Fruit fly (Drosophila melanogaster) whole organism, embryonic: Measurements from ENCODE around the gene CG9518.

ENCODE experiments used
- Abd-B ChIP-seq: fragments of 200-800 bp; sonication (Bioruptor generic); optimal IDR thresholded peaks from 2 replicates; lab custom pipeline; 2018; ENCODE audit warnings: missing biosample characterization, mild to moderate bottlenecking, missing genetic modification characterization, moderate library complexity
- Awh ChIP-seq: fragments of 200-800 bp; sonication (Bioruptor generic); IDR thresholded peaks from 2 replicates; pipeline ENCODE4, ENCODE4 v1.3.6; 2022; ENCODE audit warnings: missing biosample characterization, missing genetic modification characterization
- B-H2 ChIP-seq: fragments of 200-800 bp; sonication (Bioruptor generic); optimal IDR thresholded peaks from 2 replicates; lab custom pipeline; 2018; ENCODE audit warnings: missing biosample characterization, mild to moderate bottlenecking, missing genetic modification characterization
- CG10366 ChIP-seq: fragments of 200-800 bp; sonication (Bioruptor generic); IDR thresholded peaks from 2 replicates; pipeline ENCODE4 v1.3.6; 2022; ENCODE audit warnings: missing biosample characterization, missing genetic modification characterization
- CG10565 ChIP-seq: fragments of 200-800 bp; sonication (Bioruptor generic); optimal IDR thresholded peaks from 3 replicates; lab custom pipeline; 2016; ENCODE audit warnings: missing biosample characterization, mild to moderate bottlenecking, missing genetic modification characterization
- CG11504 ChIP-seq: fragments of 200-800 bp; sonication (Bioruptor generic); optimal IDR thresholded peaks from 3 replicates; lab custom pipeline; 2019; ENCODE audit warnings: missing biosample characterization, mild to moderate bottlenecking, missing genetic modification characterization, moderate library complexity
- CG12391 ChIP-seq: fragments of 200-800 bp; sonication (Bioruptor generic); optimal IDR thresholded peaks from 3 replicates; lab custom pipeline; 2018; ENCODE audit warnings: missing biosample characterization, mild to moderate bottlenecking, missing genetic modification characterization, moderate library complexity
- CG12744 ChIP-seq: fragments of 200-800 bp; sonication (Bioruptor generic); optimal IDR thresholded peaks from 2 replicates; lab custom pipeline; 2016; ENCODE audit warnings: missing biosample characterization, missing genetic modification characterization
- CG13287 ChIP-seq: fragments of 200-800 bp; sonication (Bioruptor generic); IDR thresholded peaks from 2 replicates; pipeline ENCODE4 v1.3.6; 2022; ENCODE audit warnings: missing biosample characterization, missing genetic modification characterization; ENCODE audit not compliant: partially characterized antibody
- CG13296 ChIP-seq: fragments of 200-800 bp; sonication (Bioruptor generic); optimal IDR thresholded peaks from 3 replicates; lab custom pipeline; 2018; ENCODE audit warnings: missing biosample characterization, mild to moderate bottlenecking, missing genetic modification characterization
- CG13894 ChIP-seq: fragments of 200-800 bp; sonication (Bioruptor generic); optimal IDR thresholded peaks from 3 replicates; lab custom pipeline; 2018; ENCODE audit warnings: missing biosample characterization, mild to moderate bottlenecking, missing genetic modification characterization, moderate library complexity
- CG15514 ChIP-seq: fragments of 200-800 bp; sonication (Bioruptor generic); optimal IDR thresholded peaks from 3 replicates; lab custom pipeline; 2017; ENCODE audit warnings: missing biosample characterization, missing genetic modification characterization, mild to moderate bottlenecking, moderate library complexity, missing genetic modification reagents
- CG15601 ChIP-seq: fragments of 200-800 bp; sonication (Bioruptor generic); optimal IDR thresholded peaks from 3 replicates; lab custom pipeline; 2019; ENCODE audit warnings: missing biosample characterization, mild to moderate bottlenecking, missing genetic modification characterization, moderate library complexity
- CG3281 ChIP-seq: fragments of 200-800 bp; sonication (Bioruptor generic); optimal IDR thresholded peaks from 3 replicates; lab custom pipeline; 2017; ENCODE audit warnings: missing biosample characterization, mild to moderate bottlenecking, missing genetic modification characterization
- CG34376 ChIP-seq: fragments of 200-800 bp; sonication (Bioruptor generic); optimal IDR thresholded peaks from 2 replicates; lab custom pipeline; 2018; ENCODE audit warnings: missing biosample characterization, mild to moderate bottlenecking, missing genetic modification characterization
- CG3726 ChIP-seq: fragments of 200-800 bp; sonication (Bioruptor generic); IDR thresholded peaks from 3 replicates; pipeline ENCODE4, ENCODE4 v1.3.6; 2022; ENCODE audit warnings: missing biosample characterization, missing genetic modification characterization
- CG4730 ChIP-seq: fragments of 200-800 bp; sonication (Bioruptor generic); IDR thresholded peaks from 2 replicates; pipeline ENCODE4 v1.3.6; 2022; ENCODE audit warnings: missing biosample characterization, missing genetic modification characterization
- CG6175 ChIP-seq: fragments of 200-800 bp; sonication (Bioruptor generic); IDR thresholded peaks from 3 replicates; pipeline ENCODE4 v1.3.6; 2022; ENCODE audit warnings: missing biosample characterization, missing genetic modification characterization
- CG6254 ChIP-seq: fragments of 200-800 bp; sonication (Bioruptor generic); optimal IDR thresholded peaks from 3 replicates; lab custom pipeline; 2017; ENCODE audit warnings: mild to moderate bottlenecking, missing biosample characterization, missing genetic modification reagents, missing genetic modification characterization
- CG6854 ChIP-seq: fragments of 200-800 bp; sonication (Bioruptor generic); optimal IDR thresholded peaks from 3 replicates; lab custom pipeline; 2017; ENCODE audit warnings: missing biosample characterization, mild to moderate bottlenecking, missing genetic modification characterization
- CG7556 ChIP-seq: fragments of 200-800 bp; sonication (Bioruptor generic); optimal IDR thresholded peaks from 2 replicates; lab custom pipeline; 2017; ENCODE audit warnings: missing biosample characterization, mild to moderate bottlenecking, missing genetic modification characterization
- CG8290 ChIP-seq, 3 experiments: fragments of 200-800 bp; sonication (Bioruptor generic); optimal IDR thresholded peaks; 2 replicates each; lab custom pipeline; 2016 to 2019; ENCODE audit warnings: missing biosample characterization in 3 of 3, missing genetic modification characterization in 3 of 3, mild to moderate bottlenecking in 2 of 3, moderate library complexity in 1 of 3
- CHES-1-like ChIP-seq: fragments of 200-800 bp; sonication (Bioruptor generic); optimal IDR thresholded peaks from 2 replicates; lab custom pipeline; 2016; ENCODE audit warnings: missing biosample characterization, missing genetic modification characterization
- Dek ChIP-seq: fragments of 200-800 bp; sonication (Bioruptor generic); optimal IDR thresholded peaks from 3 replicates; lab custom pipeline; 2019; ENCODE audit warnings: missing biosample characterization, mild to moderate bottlenecking, missing genetic modification characterization, moderate library complexity
- Gug ChIP-seq: fragments of 200-800 bp; sonication (Bioruptor generic); IDR thresholded peaks from 4 replicates; pipeline ENCODE4 v1.3.6; 2022; ENCODE audit warnings: missing biosample characterization, missing genetic modification characterization
- HLH3B ChIP-seq: fragments of 200-800 bp; sonication (Bioruptor generic); IDR thresholded peaks from 2 replicates; pipeline ENCODE4 v1.3.6; 2022; ENCODE audit warnings: missing biosample characterization, missing genetic modification characterization
- Hr39 ChIP-seq: fragments of >200 bp; optimal IDR thresholded peaks from 2 replicates; lab custom pipeline; 2017
- Hr51 ChIP-seq, 2 experiments: fragments of 200-800 bp; sonication (Bioruptor generic); optimal IDR thresholded peaks; 2 replicates in 1 of 2; 3 replicates in 1 of 2; lab custom pipeline; 2016 to 2018; ENCODE audit warnings: missing biosample characterization in 2 of 2, missing genetic modification characterization in 2 of 2, mild to moderate bottlenecking in 1 of 2, moderate library complexity in 1 of 2
- Jarid2 ChIP-seq: fragments of 200-800 bp; sonication (Bioruptor generic); optimal IDR thresholded peaks from 3 replicates; lab custom pipeline; 2017; ENCODE audit warnings: mild to moderate bottlenecking, missing biosample characterization, missing genetic modification reagents, missing genetic modification characterization
- MESR4 ChIP-seq: fragments of 200-800 bp; sonication (Bioruptor generic); optimal IDR thresholded peaks from 2 replicates; lab custom pipeline; 2018; ENCODE audit warnings: missing biosample characterization, mild to moderate bottlenecking, missing genetic modification characterization, moderate library complexity
- Pdp1 ChIP-seq, 2 experiments: fragments of 200-800 bp; sonication (Bioruptor generic); optimal IDR thresholded peaks; 3 replicates each; lab custom pipeline; 2016; ENCODE audit warnings: missing biosample characterization in 2 of 2, missing genetic modification characterization in 2 of 2, mild to moderate bottlenecking in 1 of 2, moderate library complexity in 1 of 2
- Sox100B ChIP-seq: fragments of 200-800 bp; sonication (Bioruptor generic); optimal IDR thresholded peaks from 3 replicates; lab custom pipeline; 2018; ENCODE audit warnings: missing biosample characterization, mild to moderate bottlenecking, missing genetic modification characterization
- ase ChIP-seq: fragments of 200-800 bp; sonication (Bioruptor generic); IDR thresholded peaks from 3 replicates; pipeline ENCODE4 v1.3.6; 2022; ENCODE audit warnings: missing biosample characterization, missing genetic modification characterization
- cad ChIP-seq: fragments of >200 bp; optimal IDR thresholded peaks from 2 replicates; lab custom pipeline; 2017; ENCODE audit warnings: missing biosample characterization, missing genetic modification characterization
- croc ChIP-seq: fragments of 200-800 bp; sonication (Bioruptor generic); conservative IDR thresholded peaks from 3 replicates; pipeline ENCODE4 v1.3.6; 2022; ENCODE audit warnings: missing biosample characterization, missing genetic modification characterization
- cwo ChIP-seq: fragments of 200-800 bp; sonication (Bioruptor generic); optimal IDR thresholded peaks from 3 replicates; lab custom pipeline; 2017; ENCODE audit warnings: missing biosample characterization, missing genetic modification characterization, mild to moderate bottlenecking, moderate library complexity, missing genetic modification reagents
- dati ChIP-seq: fragments of 200-800 bp; sonication (Bioruptor generic); IDR thresholded peaks from 2 replicates; pipeline ENCODE4 v1.3.6; 2022; ENCODE audit warnings: missing biosample characterization, missing genetic modification characterization
- exex ChIP-seq: fragments of 200-800 bp; sonication (Bioruptor generic); optimal IDR thresholded peaks from 4 replicates; lab custom pipeline; 2018; ENCODE audit warnings: missing biosample characterization, mild to moderate bottlenecking, missing genetic modification characterization, moderate library complexity
- eyg ChIP-seq: fragments of 200-800 bp; sonication (Bioruptor generic); optimal IDR thresholded peaks from 3 replicates; lab custom pipeline; 2016; ENCODE audit warnings: missing biosample characterization, missing genetic modification characterization
- gcm ChIP-seq: fragments of 200-800 bp; sonication (Bioruptor generic); optimal IDR thresholded peaks from 2 replicates; lab custom pipeline; 2019; ENCODE audit warnings: missing biosample characterization, mild to moderate bottlenecking, missing genetic modification characterization, moderate library complexity
- gcm2 ChIP-seq: fragments of 200-800 bp; sonication (Bioruptor generic); optimal IDR thresholded peaks from 2 replicates; lab custom pipeline; 2016; ENCODE audit warnings: missing biosample characterization, missing genetic modification characterization
- grau ChIP-seq: fragments of 200-800 bp; optimal IDR thresholded peaks from 3 replicates; lab custom pipeline; 2019; ENCODE audit warnings: missing biosample characterization, mild to moderate bottlenecking, missing genetic modification characterization, moderate library complexity
- hb ChIP-seq: fragments of 200-800 bp; sonication (Bioruptor generic); IDR thresholded peaks from 3 replicates; pipeline ENCODE4 v1.3.6; 2022; ENCODE audit warnings: missing biosample characterization, missing genetic modification characterization; ENCODE audit not compliant: partially characterized antibody
- lab ChIP-seq: fragments of 200-800 bp; sonication (Bioruptor generic); optimal IDR thresholded peaks from 3 replicates; lab custom pipeline; 2017; ENCODE audit warnings: missing biosample characterization, missing genetic modification characterization, mild to moderate bottlenecking, moderate library complexity, missing genetic modification reagents
- psq ChIP-seq: fragments of 200-800 bp; sonication (Bioruptor generic); optimal IDR thresholded peaks from 2 replicates; lab custom pipeline; 2017; ENCODE audit warnings: missing biosample characterization, missing genetic modification characterization
- pum ChIP-seq: fragments of 200-800 bp; sonication (Bioruptor generic); optimal IDR thresholded peaks from 2 replicates; lab custom pipeline; 2016; ENCODE audit warnings: missing biosample characterization, missing genetic modification characterization
- sd ChIP-seq: fragments of 200-800 bp; sonication (Bioruptor generic); optimal IDR thresholded peaks from 3 replicates; lab custom pipeline; 2018; ENCODE audit warnings: missing biosample characterization, mild to moderate bottlenecking, missing genetic modification characterization, moderate library complexity
- sens ChIP-seq: fragments of 200-800 bp; sonication (Bioruptor generic); peaks from one replicate; lab custom pipeline; 2016; ENCODE audit warnings: missing biosample characterization, missing genetic modification characterization
- stc ChIP-seq: fragments of 200-800 bp; sonication (Bioruptor generic); IDR thresholded peaks from 2 replicates; pipeline ENCODE4 v1.3.6; 2022; ENCODE audit warnings: missing biosample characterization, missing genetic modification characterization
- sug ChIP-seq: fragments of 200-800 bp; optimal IDR thresholded peaks from 2 replicates; lab custom pipeline; 2019; ENCODE audit warnings: missing biosample characterization, mild to moderate bottlenecking, missing genetic modification characterization, moderate library complexity

CG9518 gene

DNA sequence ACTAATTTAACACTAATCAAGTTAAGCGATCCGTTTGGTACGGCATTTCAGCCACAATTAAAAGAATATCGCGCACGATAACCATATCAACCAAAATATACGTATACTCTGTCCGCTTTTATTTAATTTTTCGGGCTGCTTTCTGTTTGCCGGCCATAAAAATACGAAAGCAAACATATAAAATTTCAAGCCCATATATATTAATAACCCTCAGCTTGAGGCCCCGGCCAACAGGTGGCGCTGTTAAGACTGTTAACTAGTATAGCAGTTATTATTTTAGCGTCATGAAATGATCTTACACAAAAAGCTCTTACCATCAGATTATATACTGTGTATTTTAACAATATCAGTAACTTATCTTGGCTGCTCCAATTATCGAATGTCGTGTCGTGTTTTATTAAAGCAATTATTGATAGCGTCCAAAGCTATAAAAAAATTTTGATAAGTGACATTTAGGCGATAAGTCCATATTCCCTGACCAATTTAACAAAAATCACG lies 47.8 kb upstream of the CG9518 start, which contains the start of gene Eo (continued):
- TF ChIP-seq CG34376: peak; percentile 70
- peak; percentile 27 for TF ChIP-seq CG11504
- peak in 1 of 2 experiments; percentile 70 for TF ChIP-seq Pdp1 (GFP tag; optimal IDR thresholded peaks at IDR 0.05; lab: Kevin White, UChicago)
- TF ChIP-seq Abd-B (GFP tag; lab: Kevin White, UChicago): peak; percentile 25
- TF ChIP-seq CG6175 (GFP tag; lab: Robert Waterston, UW): no peak
- TF ChIP-seq MESR4: no peak
- TF ChIP-seq CG13894 (tag; lab: Kevin White, UChicago): no peak
- TF ChIP-seq CHES-1-like (GFP tag; lab: Kevin White, UChicago): no peak
- no peak for TF ChIP-seq CG4730 (GFP tag; lab: Robert Waterston, UW)
- TF ChIP-seq dati (GFP tag; lab: Robert Waterston, UW): no peak
- peak; percentile 20 for TF ChIP-seq CG8290 (GFP tag; optimal IDR thresholded peaks at IDR 0.05; lab: Kevin White, UChicago)
- no peak for TF ChIP-seq CG8290 (tag; optimal IDR thresholded peaks at IDR 0.05; lab: Kevin White, UChicago)
- no peak for TF ChIP-seq Jarid2 (GFP tag; lab: Kevin White, UChicago)
- peak; percentile 30 for TF ChIP-seq Sox100B (GFP tag; lab: Kevin White, UChicago)
- no peak for TF ChIP-seq psq (GFP tag; lab: Kevin White, UChicago)
- TF ChIP-seq hb (GFP tag; lab: Robert Waterston, UW): no peak
- TF ChIP-seq Gug (GFP tag; lab: Robert Waterston, UW): no peak
- peak; percentile 32 for TF ChIP-seq sens (GFP tag; lab: Kevin White, UChicago)
- no peak for TF ChIP-seq CG6254
- TF ChIP-seq CG3281: no peak
- peak; percentile 5 for TF ChIP-seq grau (tag; lab: Kevin White, UChicago)
- TF ChIP-seq ase (GFP tag; lab: Robert Waterston, UW): no peak
- TF ChIP-seq CG15601 (tag; lab: Kevin White, UChicago): peak; percentile 22
- peak; percentile 28 for TF ChIP-seq lab (GFP tag; lab: Kevin White, UChicago)
- TF ChIP-seq CG10565 (GFP tag; lab: Kevin White, UChicago): no peak
- TF ChIP-seq exex (tag; lab: Kevin White, UChicago): peak; percentile 98
- TF ChIP-seq eyg (GFP tag; lab: Kevin White, UChicago): no peak
- peak in 1 of 2 experiments; percentile 11 for TF ChIP-seq Hr51 (GFP tag; optimal IDR thresholded peaks at IDR 0.05; lab: Kevin White, UChicago)
- no peak for TF ChIP-seq CG12744 (GFP tag; lab: Kevin White, UChicago)
- peak; percentile 14 for TF ChIP-seq sd (tag; lab: Kevin White, UChicago)
- TF ChIP-seq Awh: no peak
- no peak for TF ChIP-seq CG3726 (GFP tag; lab: Robert Waterston, UW)
- TF ChIP-seq CG6854 (GFP tag; lab: Kevin White, UChicago): no peak
- TF ChIP-seq stc: no peak
- no peak for TF ChIP-seq pum (GFP tag; lab: Kevin White, UChicago)
- peak; percentile 38 for TF ChIP-seq sug (tag; lab: Kevin White, UChicago)
- TF ChIP-seq CG12391 (tag; lab: Kevin White, UChicago): no peak
- no peak for TF ChIP-seq CG10366 (GFP tag; lab: Robert Waterston, UW)
- no peak for TF ChIP-seq gcm2
- peak; percentile 15 for TF ChIP-seq gcm
- TF ChIP-seq croc (GFP tag; lab: Robert Waterston, UW): no peak
- TF ChIP-seq CG13296: peak; percentile 12
- no peak for TF ChIP-seq cad (GFP tag; lab: Kevin White, UChicago)
- no peak for TF ChIP-seq Hr39 (lab: Kevin White, UChicago)
- no peak for TF ChIP-seq CG13287 (GFP tag; lab: Robert Waterston, UW)
- no peak for TF ChIP-seq B-H2
- no peak for TF ChIP-seq Dek (tag; lab: Kevin White, UChicago)
- TF ChIP-seq CG15514 (GFP tag; lab: Kevin White, UChicago): no peak
- TF ChIP-seq HLH3B: no peak
- TF ChIP-seq CG7556 (GFP tag; lab: Kevin White, UChicago): no peak
- TF ChIP-seq cwo: no peak
